Worm (Caenorhabditis elegans) whole organism, L4/young adult: Measurements from ENCODE around the gene ptp-1.

Source experiments
- W03F9.2 ChIP-seq: fragments of 150-350 bp; optimal IDR thresholded peaks from 2 replicates; lab custom pipeline; 2014; ENCODE audit warnings: missing biosample characterization, missing genetic modification characterization
- dao-5 ChIP-seq: sonication (generic microtip); optimal IDR thresholded peaks from 2 replicates; lab custom pipeline; 2016; ENCODE audit warnings: missing genotype, missing genetic modification characterization, moderate library complexity, missing compliant biosample characterization
- him-1 ChIP-seq: sonication (generic microtip); optimal IDR thresholded peaks from 2 replicates; lab custom pipeline; 2016; ENCODE audit warnings: missing genotype, missing genetic modification reagents, missing genetic modification characterization, missing compliant biosample characterization

- TF ChIP-seq dao-5 (tag; lab: Kevin White, UChicago) (no peak), him-1 (tag; lab: Kevin White, UChicago) (no peak), W03F9.2 (tag; lab: Kevin White, UChicago) (no peak)
These were observed 45.3 kb downstream of the ptp-1 start, which contains the start of gene rilp-1 for ce11 chrIII:3635844-3636243.
